Fruit fly (Drosophila melanogaster): ENCODE data around the gene mei-218.

DNA sequence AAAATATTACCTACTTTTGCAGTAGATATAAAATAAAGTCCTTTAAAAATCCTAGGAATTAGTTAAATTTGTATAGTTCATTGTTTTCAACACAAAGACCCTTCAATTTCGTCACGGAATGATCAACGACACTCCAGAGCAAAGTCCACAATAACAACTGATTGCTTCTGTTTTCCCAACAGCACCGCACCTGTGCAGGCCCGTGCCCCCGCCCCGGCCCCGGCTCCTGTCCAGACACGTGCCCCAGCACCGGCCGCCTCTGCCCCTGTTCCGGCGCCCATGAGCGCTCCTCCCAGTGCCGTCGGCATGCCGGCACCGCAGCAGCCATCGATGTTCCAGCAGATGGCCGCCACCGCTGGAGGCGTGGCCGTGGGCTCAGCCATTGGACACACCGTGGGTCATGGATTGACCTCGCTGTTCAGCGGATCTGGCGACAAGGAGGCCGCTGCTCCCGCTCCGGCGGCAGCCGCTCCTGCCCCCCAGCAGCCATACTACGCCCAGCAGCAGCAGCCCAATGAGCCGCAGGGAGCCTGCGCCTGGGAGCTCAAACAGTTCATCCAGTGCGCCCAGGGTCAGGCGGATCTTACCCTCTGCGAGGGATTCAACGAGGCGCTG lies 7.0 kb upstream of the mei-218 start:
- peak; percentile 98 for TF ChIP-seq Dfd (GFP tag; optimal IDR thresholded peaks at IDR 0.05)
- no peak for TF ChIP-seq Rel (GFP tag; optimal IDR thresholded peaks at IDR 0.05)
- no peak for TF ChIP-seq Rel (tag; optimal IDR thresholded peaks at IDR 0.05)
- TF ChIP-seq Dif (GFP tag; optimal IDR thresholded peaks at IDR 0.05; ENCODE audit: partially characterized antibody): no peak
- no peak for TF ChIP-seq dl (GFP tag; optimal IDR thresholded peaks at IDR 0.05; ENCODE audit: insufficient read depth in 1 of 2, partially characterized antibody in 2 of 2)
- TF ChIP-seq psq (GFP tag; optimal IDR thresholded peaks at IDR 0.05): no peak
